Worm (Caenorhabditis elegans) whole organism, early embryonic: ENCODE results near the gene ZK550.6.
A peak's percentile ranks its signal among the peaks of the same experiment; 100 is the strongest.

Experiments
- F13C5.2 ChIP-seq: sonication (generic microtip); optimal IDR thresholded peaks from 2 replicates; lab custom pipeline; 2017; ENCODE audit warnings: mild to moderate bottlenecking, missing genetic modification characterization, inconsistent platforms, missing compliant biosample characterization
- ama-1 ChIP-seq: fragments of 150-350 bp; optimal IDR thresholded peaks from 2 replicates; lab custom pipeline; 2014
- ceh-36 ChIP-seq: sonication (generic microtip); optimal IDR thresholded peaks from 2 replicates; lab custom pipeline; 2016; ENCODE audit warnings: missing genetic modification characterization, inconsistent platforms, missing compliant biosample characterization
- flt-1 ChIP-seq: fragments of 200-800 bp; sonication (Bioruptor generic); IDR thresholded peaks from 2 replicates; pipeline ENCODE4 v1.3.6; 2022; ENCODE audit warnings: missing genetic modification characterization, missing compliant biosample characterization
- hnd-1 ChIP-seq: sonication (generic microtip); optimal IDR thresholded peaks from 2 replicates; lab custom pipeline; 2016; ENCODE audit warnings: missing genetic modification characterization, missing compliant biosample characterization
- tbx-11 ChIP-seq: fragments of 200-800 bp; sonication (Bioruptor generic); IDR thresholded peaks from 2 replicates; pipeline ENCODE4 v1.3.6; 2022; ENCODE audit warnings: missing genetic modification characterization, missing compliant biosample characterization
- tra-4 ChIP-seq: sonication (generic microtip); optimal IDR thresholded peaks from 2 replicates; lab custom pipeline; 2017; ENCODE audit warnings: missing genetic modification characterization, missing compliant biosample characterization

DNA sequence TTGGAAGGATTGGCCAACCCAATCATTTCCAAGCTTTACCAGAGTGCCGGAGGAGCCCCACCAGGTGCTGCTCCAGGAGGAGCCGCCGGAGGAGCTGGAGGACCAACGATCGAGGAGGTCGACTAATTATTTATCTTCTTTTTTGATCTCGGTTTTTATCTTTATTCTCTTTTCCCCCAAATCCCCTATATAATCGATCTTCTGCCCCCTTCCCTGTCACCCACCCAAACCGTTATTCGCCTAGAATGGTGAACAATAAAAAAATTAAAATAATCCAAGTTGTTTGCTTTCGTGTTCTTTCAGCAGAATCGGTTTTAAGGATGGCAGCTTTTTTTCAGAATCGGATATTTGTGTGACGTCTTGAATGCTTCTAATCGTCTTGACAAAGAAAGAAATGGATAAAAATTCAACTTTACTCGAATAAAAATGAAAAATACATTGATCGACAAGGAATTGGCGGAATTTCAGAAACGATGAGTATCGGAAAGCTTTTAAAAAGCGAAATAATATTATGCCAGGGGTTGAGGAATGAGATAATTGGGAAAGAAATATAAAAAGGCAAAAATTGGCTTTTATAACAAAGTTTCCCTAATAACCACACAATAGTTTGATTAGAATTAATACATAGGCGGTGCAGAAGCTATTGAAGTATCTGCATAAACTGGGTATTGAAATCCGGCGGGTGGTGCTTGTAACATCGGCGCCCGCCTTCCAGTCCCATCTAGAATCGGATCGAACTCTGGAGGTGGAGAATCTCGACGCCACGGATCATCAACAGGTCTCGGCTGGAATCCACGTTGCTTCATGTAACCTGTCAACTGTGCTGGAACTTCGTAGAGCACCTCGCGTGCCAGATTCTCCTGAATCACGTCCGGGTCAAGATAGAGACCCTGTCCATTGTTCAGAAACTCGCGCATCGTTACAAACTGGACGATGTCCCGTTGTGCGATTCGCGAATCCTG lies 19.1 kb upstream of the ZK550.6 start:
- no peak for TF ChIP-seq ama-1 (lab: Kevin White, UChicago)
- no peak for TF ChIP-seq hnd-1
- TF ChIP-seq flt-1 (GFP tag; lab: Robert Waterston, UW), result no peak
- no peak for TF ChIP-seq tra-4
- no peak for TF ChIP-seq F13C5.2 (tag; lab: Kevin White, UChicago)
- peak; percentile 42 for TF ChIP-seq ceh-36 (tag; lab: Kevin White, UChicago)
- no peak for TF ChIP-seq tbx-11 (GFP tag; lab: Robert Waterston, UW)
